Worm (Caenorhabditis elegans) whole organism, late embryonic: ENCODE data around the gene egl-6.

Experiments used
- C08G9.2 ChIP-seq: sonication (generic microtip); optimal IDR thresholded peaks from 2 replicates; lab custom pipeline; 2016; ENCODE audit warnings: mild to moderate bottlenecking, missing genetic modification characterization, moderate library complexity, missing compliant biosample characterization
- C38D4.7 ChIP-seq: fragments of 200-800 bp; sonication (Bioruptor generic); optimal IDR thresholded peaks from 2 replicates; lab custom pipeline; 2018; ENCODE audit warnings: mild to moderate bottlenecking, missing genetic modification characterization, moderate library complexity, missing compliant biosample characterization
- K02D7.2 ChIP-seq: sonication (generic microtip); optimal IDR thresholded peaks from 2 replicates; lab custom pipeline; 2017; ENCODE audit warnings: mild to moderate bottlenecking, missing genetic modification characterization, missing compliant biosample characterization
- T23F11.4 ChIP-seq: fragments of 200-800 bp; sonication (Bioruptor generic); optimal IDR thresholded peaks from 2 replicates; lab custom pipeline; 2018; ENCODE audit warnings: mild to moderate bottlenecking, missing genetic modification characterization, missing compliant biosample characterization
- Y22D7AL.16 ChIP-seq: sonication (generic microtip); optimal IDR thresholded peaks from 2 replicates; lab custom pipeline; 2016; ENCODE audit warnings: missing genetic modification characterization, missing compliant biosample characterization
- ceh-14 ChIP-seq: sonication (generic microtip); optimal IDR thresholded peaks from 2 replicates; lab custom pipeline; 2016; ENCODE audit warnings: missing genotype, missing genetic modification characterization, missing compliant biosample characterization
- ceh-18 ChIP-seq: sonication (generic microtip); optimal IDR thresholded peaks from 2 replicates; lab custom pipeline; 2016; ENCODE audit warnings: missing genetic modification characterization, missing compliant biosample characterization
- ceh-19 ChIP-seq: fragments of 200-800 bp; sonication (Bioruptor generic); optimal IDR thresholded peaks from 2 replicates; lab custom pipeline; 2018; ENCODE audit warnings: mild to moderate bottlenecking, missing genetic modification characterization, missing compliant biosample characterization
- ceh-2 ChIP-seq: sonication (generic microtip); optimal IDR thresholded peaks from 2 replicates; lab custom pipeline; 2016; ENCODE audit warnings: missing genotype, missing genetic modification characterization, missing compliant biosample characterization
- ceh-24 ChIP-seq: sonication (generic microtip); optimal IDR thresholded peaks from 2 replicates; lab custom pipeline; 2016; ENCODE audit warnings: mild to moderate bottlenecking, missing genetic modification characterization, missing compliant biosample characterization
- ceh-31 ChIP-seq: sonication (generic microtip); optimal IDR thresholded peaks from 2 replicates; lab custom pipeline; 2016; ENCODE audit warnings: missing genetic modification characterization, missing compliant biosample characterization
- ceh-34 ChIP-seq: sonication (generic microtip); optimal IDR thresholded peaks from 2 replicates; lab custom pipeline; 2016; ENCODE audit warnings: mild to moderate bottlenecking, missing genetic modification characterization, missing compliant biosample characterization
- ceh-48 ChIP-seq: sonication (generic microtip); optimal IDR thresholded peaks from 2 replicates; lab custom pipeline; 2016; ENCODE audit warnings: missing genetic modification characterization, inconsistent platforms, missing compliant biosample characterization
- ceh-6 ChIP-seq: fragments of 200-800 bp; sonication (Bioruptor generic); optimal IDR thresholded peaks from 2 replicates; lab custom pipeline; 2018; ENCODE audit warnings: mild to moderate bottlenecking, missing genetic modification characterization, missing compliant biosample characterization
- ceh-9 ChIP-seq: sonication (generic microtip); optimal IDR thresholded peaks from 2 replicates; lab custom pipeline; 2016; ENCODE audit warnings: mild to moderate bottlenecking, missing genetic modification characterization, inconsistent platforms, missing compliant biosample characterization
- che-1 ChIP-seq: sonication (generic microtip); optimal IDR thresholded peaks from 2 replicates; lab custom pipeline; 2016; ENCODE audit warnings: mild to moderate bottlenecking, missing genetic modification characterization, missing compliant biosample characterization
- dmd-4 ChIP-seq: sonication (generic microtip); optimal IDR thresholded peaks from 2 replicates; lab custom pipeline; 2016; ENCODE audit warnings: borderline replicate concordance, missing genetic modification characterization, missing compliant biosample characterization
- dve-1 ChIP-seq: sonication (generic microtip); optimal IDR thresholded peaks from 2 replicates; lab custom pipeline; 2017; ENCODE audit warnings: antibody characterized with exemption, mild to moderate bottlenecking, missing genetic modification characterization, missing compliant biosample characterization
- elt-4 ChIP-seq: sonication (generic microtip); optimal IDR thresholded peaks from 2 replicates; lab custom pipeline; 2016; ENCODE audit warnings: missing genetic modification characterization, missing compliant biosample characterization
- ets-4 ChIP-seq: sonication (generic microtip); optimal IDR thresholded peaks from 2 replicates; lab custom pipeline; 2016; ENCODE audit warnings: missing genetic modification characterization, missing compliant biosample characterization
- fax-1 ChIP-seq: sonication (generic microtip); optimal IDR thresholded peaks from 2 replicates; lab custom pipeline; 2016; ENCODE audit warnings: missing genotype, missing genetic modification characterization, missing compliant biosample characterization
- hlh-30 ChIP-seq: sonication (generic microtip); optimal IDR thresholded peaks from 2 replicates; lab custom pipeline; 2017; ENCODE audit warnings: antibody characterized with exemption, missing genetic modification characterization, missing compliant biosample characterization; ENCODE audit not compliant: insufficient read depth
- hlh-6 ChIP-seq: sonication (generic microtip); optimal IDR thresholded peaks from 2 replicates; lab custom pipeline; 2016; ENCODE audit warnings: missing genotype, missing genetic modification characterization, missing compliant biosample characterization
- hlh-8 ChIP-seq: sonication (generic microtip); optimal IDR thresholded peaks from 2 replicates; lab custom pipeline; 2016; ENCODE audit warnings: missing genotype, missing genetic modification characterization, missing compliant biosample characterization
- mec-3 ChIP-seq: sonication (generic microtip); optimal IDR thresholded peaks from 2 replicates; lab custom pipeline; 2016; ENCODE audit warnings: borderline replicate concordance, missing genetic modification characterization, missing compliant biosample characterization
- nfya-1 ChIP-seq: sonication (generic microtip); optimal IDR thresholded peaks from 2 replicates; lab custom pipeline; 2017; ENCODE audit warnings: missing genetic modification characterization, mild to moderate bottlenecking, missing compliant biosample characterization, antibody characterized with exemption, moderate library complexity
- nhr-11 ChIP-seq: fragments of 150-350 bp; optimal IDR thresholded peaks from 2 replicates; lab custom pipeline; 2014; ENCODE audit warnings: missing biosample characterization, missing genetic modification characterization
- pax-1 ChIP-seq: fragments of 150-350 bp; optimal IDR thresholded peaks from 2 replicates; lab custom pipeline; 2014; ENCODE audit warnings: missing biosample characterization, missing genetic modification characterization
- pqm-1 ChIP-seq: sonication (generic microtip); optimal IDR thresholded peaks from 2 replicates; lab custom pipeline; 2016; ENCODE audit warnings: missing genetic modification characterization, missing compliant biosample characterization
- pros-1 ChIP-seq: fragments of 150-350 bp; optimal IDR thresholded peaks from 2 replicates; lab custom pipeline; 2014; ENCODE audit warnings: missing biosample characterization, missing genetic modification reagents, missing genetic modification characterization
- rnt-1 ChIP-seq: sonication (generic microtip); optimal IDR thresholded peaks from 2 replicates; lab custom pipeline; 2016; ENCODE audit warnings: missing genetic modification characterization, missing compliant biosample characterization
- unc-42 ChIP-seq: sonication (generic microtip); optimal IDR thresholded peaks from 2 replicates; lab custom pipeline; 2016; ENCODE audit warnings: missing genotype, missing genetic modification characterization, missing compliant biosample characterization
- unc-55 ChIP-seq: sonication (generic microtip); optimal IDR thresholded peaks from 2 replicates; lab custom pipeline; 2017; ENCODE audit warnings: missing biosample characterization, missing genetic modification reagents, missing genetic modification characterization
- zip-5 ChIP-seq: sonication (generic microtip); optimal IDR thresholded peaks from 2 replicates; lab custom pipeline; 2016; ENCODE audit warnings: missing genetic modification characterization, missing compliant biosample characterization
- ztf-16 ChIP-seq: sonication (generic microtip); optimal IDR thresholded peaks from 2 replicates; lab custom pipeline; 2017; ENCODE audit warnings: missing genetic modification characterization, missing compliant biosample characterization

egl-6 gene

ce11 chrX:5943908-5944307 lies 13.0 kb downstream of the egl-6 start:
- TF ChIP-seq zip-5 (tag; lab: Kevin White, UChicago) (no peak), dmd-4 (tag; lab: Kevin White, UChicago) (no peak)

ce11 chrX:5944488-5944887 lies 13.6 kb downstream of the egl-6 start, which contains the start of gene acs-17:
Gene acs-17 (minus strand): TSS chrX:5944510.
- TF ChIP-seq ceh-6 (no peak), nfya-1 (tag; lab: Kevin White, UChicago) (no peak)
- TF ChIP-seq, all 69 proteins: peak for 0

- no peak for TF ChIP-seq nfya-1 (tag; lab: Kevin White, UChicago)
- TF ChIP-seq dve-1: no peak
- no peak for TF ChIP-seq ceh-48
- TF ChIP-seq Y22D7AL.16 (tag; lab: Kevin White, UChicago): no peak
- no peak for TF ChIP-seq hlh-30 (tag; lab: Kevin White, UChicago)
- TF ChIP-seq hlh-6: no peak
- TF ChIP-seq ets-4: no peak
- no peak for TF ChIP-seq unc-55 (GFP tag; lab: Kevin White, UChicago)
- no peak for TF ChIP-seq ztf-16 (tag; lab: Kevin White, UChicago)
- TF ChIP-seq K02D7.2 (tag; lab: Kevin White, UChicago): no peak
- no peak for TF ChIP-seq ceh-19
These were observed 17.8 kb downstream of the egl-6 start, which contains the start of gene mig-23 for ce11 chrX:5948769-5949168. Gene mig-23 (minus strand): TSS chrX:5948869.

- no peak for TF ChIP-seq ceh-9 (tag; lab: Kevin White, UChicago)
- no peak for TF ChIP-seq che-1 (tag; lab: Kevin White, UChicago)
- TF ChIP-seq unc-42: peak; percentile 39
- TF ChIP-seq ceh-31 (tag; lab: Kevin White, UChicago): peak; percentile 56
- TF ChIP-seq ceh-34 (tag; lab: Kevin White, UChicago): peak; percentile 10
- peak; percentile 22 for TF ChIP-seq ceh-18 (tag; lab: Kevin White, UChicago)
- peak; percentile 45 for TF ChIP-seq dve-1
- TF ChIP-seq elt-4: no peak
- peak; percentile 51 for TF ChIP-seq nfya-1 (tag; lab: Kevin White, UChicago)
- no peak for TF ChIP-seq mec-3 (tag; lab: Kevin White, UChicago)
These were observed 22.3 kb downstream of the egl-6 start, which contains the start of the genes R07E4.5 and R07E4.3 for ce11 chrX:5953174-5953573. Gene R07E4.5 (minus strand): TSS chrX:5953174. Gene R07E4.3 (plus strand): TSS chrX:5953458.

- no peak for TF ChIP-seq ztf-16 (tag; lab: Kevin White, UChicago)
- peak; percentile 17 for TF ChIP-seq unc-42
These were observed 25.2 kb downstream of the egl-6 start for ce11 chrX:5956130-5956529.

- no peak for TF ChIP-seq ceh-9 (tag; lab: Kevin White, UChicago)
- TF ChIP-seq nhr-11: no peak
- TF ChIP-seq pax-1 (tag; lab: Kevin White, UChicago): no peak
These were observed 27.9 kb downstream of the egl-6 start, which contains the start of gene R07E4.1 for ce11 chrX:5958815-5959214. Gene R07E4.1 (plus strand): TSS chrX:5959115.

ce11 chrX:5960872-5961271 lies 29.9 kb downstream of the egl-6 start:
- TF ChIP-seq che-1 (tag; lab: Kevin White, UChicago): no peak
- no peak for TF ChIP-seq C08G9.2
- TF ChIP-seq ztf-16 (tag; lab: Kevin White, UChicago): no peak
- TF ChIP-seq rnt-1 (tag; lab: Kevin White, UChicago): no peak
- no peak for TF ChIP-seq hlh-6
- no peak for TF ChIP-seq C38D4.7 (GFP tag; lab: Kevin White, UChicago)
- no peak for TF ChIP-seq Y22D7AL.16 (tag; lab: Kevin White, UChicago)
- no peak for TF ChIP-seq ceh-14 (tag; lab: Kevin White, UChicago)
- TF ChIP-seq fax-1 (tag; lab: Kevin White, UChicago): no peak
- TF ChIP-seq dve-1: no peak
- TF ChIP-seq ceh-2 (tag; lab: Kevin White, UChicago): no peak
- TF ChIP-seq T23F11.4: no peak
- no peak for TF ChIP-seq ceh-24 (tag; lab: Kevin White, UChicago)
- no peak for TF ChIP-seq pros-1 (tag; lab: Kevin White, UChicago)
- no peak for TF ChIP-seq unc-42
- no peak for TF ChIP-seq ceh-18 (tag; lab: Kevin White, UChicago)
- no peak for TF ChIP-seq pqm-1 (tag; lab: Kevin White, UChicago)
- TF ChIP-seq hlh-8 (tag; lab: Kevin White, UChicago): no peak
- TF ChIP-seq, all 69 proteins: peak for 0
